Fruit fly (Drosophila melanogaster): ENCODE data around the gene CG14421.
A peak's percentile ranks its signal among the peaks of the same experiment; 100 is the strongest.

Gene CG14421

dm6 chrX:2919742-2920141 is 21.5 kb upstream of the CG14421 start, which contains the start of gene CG3588 (continued):
- TF ChIP-seq Mrtf (GFP tag; IDR thresholded peaks at IDR 0.05) = peak; percentile 75; the same call in 2 of the 3 replicates
- peak; percentile 93 for TF ChIP-seq gro (GFP tag; optimal IDR thresholded peaks at IDR 0.05)
- TF ChIP-seq chn (GFP tag; optimal IDR thresholded peaks at IDR 0.05) = peak; percentile 36
- peak; percentile 61 for TF ChIP-seq CG7556 (GFP tag; optimal IDR thresholded peaks at IDR 0.05)
- TF ChIP-seq CG4328 (GFP tag; optimal IDR thresholded peaks at IDR 0.05) = no peak
- peak; percentile 78 for TF ChIP-seq PHDP (tag; optimal IDR thresholded peaks at IDR 0.05)
- TF ChIP-seq her (GFP tag; optimal IDR thresholded peaks at IDR 0.05) = peak; percentile 85
- TF ChIP-seq Lim3 (GFP tag; IDR thresholded peaks at IDR 0.05) = no peak
- TF ChIP-seq sima (GFP tag; optimal IDR thresholded peaks at IDR 0.05) = no peak
- TF ChIP-seq tx (GFP tag; optimal IDR thresholded peaks at IDR 0.05) = peak; percentile 54
- peak; percentile 50; the same call in 1 of the 2 replicates for TF ChIP-seq Poxn (GFP tag; IDR thresholded peaks at IDR 0.05)
- TF ChIP-seq Atf3 (GFP tag; optimal IDR thresholded peaks at IDR 0.05) = peak; percentile 63
- TF ChIP-seq sob (GFP tag; IDR thresholded peaks at IDR 0.05) = peak; percentile 79
- TF ChIP-seq Sry-β (GFP tag; optimal IDR thresholded peaks at IDR 0.05) = no peak
- peak; percentile 68; the same call in 2 of the 3 replicates for TF ChIP-seq ken (GFP tag; IDR thresholded peaks at IDR 0.05)
- no peak for TF ChIP-seq CG2875 (GFP tag; optimal IDR thresholded peaks at IDR 0.05)
- peak; percentile 36 for TF ChIP-seq org-1 (GFP tag; optimal IDR thresholded peaks at IDR 0.05)
- TF ChIP-seq CG7987 (GFP tag; optimal IDR thresholded peaks at IDR 0.05) = peak; percentile 26
- TF ChIP-seq vnd (GFP tag; IDR thresholded peaks at IDR 0.05; ENCODE audit: partially characterized antibody) = no peak
- peak; percentile 69 for TF ChIP-seq klu (GFP tag; IDR thresholded peaks at IDR 0.05)
- peak; percentile 82 for TF ChIP-seq CG7372 (GFP tag; IDR thresholded peaks at IDR 0.05)
- TF ChIP-seq CG10565 (GFP tag; optimal IDR thresholded peaks at IDR 0.05) = no peak
- TF ChIP-seq CG16863 (GFP tag; optimal IDR thresholded peaks at IDR 0.05) = peak; percentile 66
- peak; percentile 69 for TF ChIP-seq Dek (tag; optimal IDR thresholded peaks at IDR 0.05)
- TF ChIP-seq ase (GFP tag; IDR thresholded peaks at IDR 0.05) = peak; percentile 62; the same call in 2 of the 3 replicates
- TF ChIP-seq trem (tag; optimal IDR thresholded peaks at IDR 0.05) = peak; percentile 1
- peak; percentile 71; the same call in 1 of the 3 replicates for TF ChIP-seq zfh1 (GFP tag; IDR thresholded peaks at IDR 0.05)
- TF ChIP-seq bab2 (GFP tag; optimal IDR thresholded peaks at IDR 0.05) = peak; percentile 73
- TF ChIP-seq CG4404 (GFP tag; IDR thresholded peaks at IDR 0.05) = peak; percentile 37; the same call in 1 of the 2 replicates
- TF ChIP-seq Awh (GFP tag; IDR thresholded peaks at IDR 0.05) = peak; percentile 43; the same call in 1 of the 2 replicates
- TF ChIP-seq CG11695 (GFP tag; IDR thresholded peaks at IDR 0.05) = peak; percentile 73
- peak; percentile 75 for TF ChIP-seq CG13296 (GFP tag; optimal IDR thresholded peaks at IDR 0.05)
- peak; percentile 24 for TF ChIP-seq B-H2 (GFP tag; optimal IDR thresholded peaks at IDR 0.05)
- TF ChIP-seq tap (tag; optimal IDR thresholded peaks at IDR 0.05) = peak; percentile 32
- no peak for TF ChIP-seq crol (GFP tag; IDR thresholded peaks at IDR 0.05)
- TF ChIP-seq otp (GFP tag; IDR thresholded peaks at IDR 0.05) = peak; percentile 51; the same call in 1 of the 3 replicates
- no peak for TF ChIP-seq nerfin-2 (GFP tag; IDR thresholded peaks at IDR 0.05; ENCODE audit: partially characterized antibody)
- peak; percentile 48 for TF ChIP-seq odd (GFP tag; optimal IDR thresholded peaks at IDR 0.05)
- TF ChIP-seq CG9876 (GFP tag; optimal IDR thresholded peaks at IDR 0.05) = peak; percentile 30
- peak; percentile 84 for TF ChIP-seq CG14441 (GFP tag; IDR thresholded peaks at IDR 0.05)
- TF ChIP-seq ato (GFP tag; IDR thresholded peaks at IDR 0.05; ENCODE audit: partially characterized antibody) = no peak
- TF ChIP-seq nom (GFP tag; optimal IDR thresholded peaks at IDR 0.05) = no peak
- TF ChIP-seq Sox102F (GFP tag; optimal IDR thresholded peaks at IDR 0.05) = peak; percentile 60
- peak; percentile 65 for TF ChIP-seq CG17328 (GFP tag; IDR thresholded peaks at IDR 0.05)
- peak; percentile 84 for TF ChIP-seq gsb (GFP tag; IDR thresholded peaks at IDR 0.05)
- no peak for TF ChIP-seq D19A (tag; optimal IDR thresholded peaks at IDR 0.05)
- TF ChIP-seq CG6765 (GFP tag; optimal IDR thresholded peaks at IDR 0.05) = peak; percentile 53
- peak; percentile 52 for TF ChIP-seq CG2712 (tag; optimal IDR thresholded peaks at IDR 0.05)
- TF ChIP-seq Hmx (GFP tag; optimal IDR thresholded peaks at IDR 0.05) = no peak
- TF ChIP-seq CG10654 (GFP tag; optimal IDR thresholded peaks at IDR 0.05) = peak; percentile 59
- TF ChIP-seq unc-4 (GFP tag; IDR thresholded peaks at IDR 0.05; ENCODE audit: partially characterized antibody) = no peak
